Worm (Caenorhabditis elegans) whole organism, L2 larva: ENCODE data around the gene F45D3.3.

Experiments
- aly-2 ChIP-seq: fragments of 150-350 bp; optimal IDR thresholded peaks from 2 replicates; lab custom pipeline; 2014; ENCODE audit warnings: missing biosample characterization, missing genetic modification characterization
- ama-1 ChIP-seq: fragments of 150-350 bp; optimal IDR thresholded peaks from 2 replicates; lab custom pipeline; 2018; ENCODE audit warnings: inconsistent platforms
- blmp-1 ChIP-seq: sonication (generic microtip); optimal IDR thresholded peaks from 2 replicates; lab custom pipeline; 2017; ENCODE audit warnings: missing genetic modification characterization, mild to moderate bottlenecking, missing compliant biosample characterization, antibody characterized with exemption, moderate library complexity; ENCODE audit not compliant: insufficient read depth
- elt-1 ChIP-seq: fragments of 150-350 bp; optimal IDR thresholded peaks from 2 replicates; lab custom pipeline; 2014; ENCODE audit warnings: missing biosample characterization, missing genetic modification characterization
- lin-39 ChIP-seq: fragments of 150-350 bp; optimal IDR thresholded peaks from 2 replicates; lab custom pipeline; 2014; ENCODE audit warnings: missing biosample characterization, missing genetic modification reagents, missing genetic modification characterization
- mdl-1 ChIP-seq, 2 experiments: fragments of 150-350 bp in 1 of 2; sonication (generic microtip) in 1 of 2; optimal IDR thresholded peaks; 2 replicates each; lab custom pipeline; 2017; ENCODE audit warnings: missing biosample characterization in 2 of 2, missing genetic modification characterization in 2 of 2
- nhr-10 ChIP-seq: sonication (generic microtip); optimal IDR thresholded peaks from 2 replicates; lab custom pipeline; 2017; ENCODE audit warnings: missing biosample characterization, missing genetic modification characterization
- nhr-237 ChIP-seq: fragments of 150-350 bp; optimal IDR thresholded peaks from 2 replicates; lab custom pipeline; 2014; ENCODE audit warnings: missing biosample characterization, missing genetic modification characterization
- snpc-4 ChIP-seq: fragments of 150-350 bp; optimal IDR thresholded peaks from 2 replicates; lab custom pipeline; 2014; ENCODE audit warnings: missing biosample characterization, missing genetic modification characterization
- unc-62 ChIP-seq: fragments of 150-350 bp; optimal IDR thresholded peaks from 2 replicates; lab custom pipeline; 2014; ENCODE audit warnings: missing biosample characterization, missing genetic modification reagents, missing genetic modification characterization
- zag-1 ChIP-seq: fragments of 150-350 bp; optimal IDR thresholded peaks from 2 replicates; lab custom pipeline; 2014; ENCODE audit warnings: missing biosample characterization, missing genetic modification characterization
- ztf-11 ChIP-seq: sonication (generic microtip); optimal IDR thresholded peaks from 2 replicates; lab custom pipeline; 2017; ENCODE audit warnings: missing biosample characterization, missing genetic modification characterization
- ztf-4 ChIP-seq: fragments of 150-350 bp; optimal IDR thresholded peaks from 2 replicates; lab custom pipeline; 2014; ENCODE audit warnings: missing biosample characterization, missing genetic modification characterization

DNA sequence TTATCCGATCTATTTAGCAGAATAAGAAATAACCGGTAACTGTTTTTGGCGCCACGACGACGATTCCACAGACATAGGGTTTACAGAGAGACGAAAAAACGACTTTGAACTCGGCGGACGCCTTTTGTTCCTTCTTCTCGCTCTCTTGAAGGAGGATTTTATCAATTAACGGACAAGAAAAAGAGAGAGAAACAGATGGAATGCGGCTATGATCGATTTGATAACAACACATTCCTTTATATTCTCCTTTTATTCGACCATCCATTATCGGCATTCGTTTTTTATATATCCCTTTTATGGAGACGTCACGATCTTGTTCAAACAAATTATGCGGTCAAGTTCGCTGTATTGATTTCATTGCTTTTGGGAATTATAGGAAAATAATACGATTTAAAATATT is 1.4 kb downstream of the F45D3.3 start:
- TF ChIP-seq ztf-11 (tag; lab: Kevin White, UChicago) (no peak), aly-2 (tag; lab: Kevin White, UChicago) (no peak), ztf-4 (tag; lab: Kevin White, UChicago) (no peak), mdl-1 (tag; optimal IDR thresholded peaks at IDR 0.05; lab: Kevin White, UChicago) (no peak), unc-62 (GFP tag; lab: Kevin White, UChicago) (no peak), nhr-10 (no peak), blmp-1 (tag; lab: Kevin White, UChicago) (peak; percentile 57), snpc-4 (no peak), nhr-237 (no peak), elt-1 (no peak), ama-1 (peak; percentile 95), lin-39 (no peak), zag-1 (no peak)
